Worm (Caenorhabditis elegans): Measurements from ENCODE around the gene adt-1.

adt-1 gene

ce11 chrX:12665799-12666198, 12.8 kb upstream of the adt-1 start:
- TF ChIP-seq ama-1 (optimal IDR thresholded peaks at IDR 0.05), result peak; percentile 71
- TF ChIP-seq ama-1 (GFP tag; optimal IDR thresholded peaks at IDR 0.05), result no peak
- TF ChIP-seq ceh-91 (GFP tag; IDR thresholded peaks at IDR 0.05), result no peak
- TF ChIP-seq ceh-100 (GFP tag; IDR thresholded peaks at IDR 0.05), result no peak
- TF ChIP-seq sptf-2 (GFP tag; optimal IDR thresholded peaks at IDR 0.05), result no peak
- no peak for TF ChIP-seq C06A6.2 (GFP tag; conservative IDR thresholded peaks at IDR 0.05)

ce11 chrX:12667804-12668511, 10.7 kb upstream of the adt-1 start, which contains the start of gene nhr-17:
nhr-17 (minus strand) TSS chrX:12667854.
- TF ChIP-seq B0336.3 (GFP tag; IDR thresholded peaks at IDR 0.05) (no peak), cebp-1 (GFP tag; IDR thresholded peaks at IDR 0.05) (no peak), cebp-1 (tag; optimal IDR thresholded peaks at IDR 0.05) (peak; percentile 56), him-1 (tag; optimal IDR thresholded peaks at IDR 0.05) (no peak), pbrm-1 (GFP tag; IDR thresholded peaks at IDR 0.05) (no peak), xnd-1 (tag; optimal IDR thresholded peaks at IDR 0.05) (no peak), lin-40 (tag; optimal IDR thresholded peaks at IDR 0.05) (peak; percentile 49), nhr-27 (tag; optimal IDR thresholded peaks at IDR 0.05) (no peak), mxl-1 (tag; optimal IDR thresholded peaks at IDR 0.05) (no peak), hsf-1 (GFP tag; IDR thresholded peaks at IDR 0.05) (peak; percentile 79), tbp1 (GFP tag; optimal IDR thresholded peaks at IDR 0.05) (peak; percentile 22), lsy-27 (tag; optimal IDR thresholded peaks at IDR 0.05; ENCODE audit: borderline replicate concordance, insufficient read depth) (no peak), F23B12.7 (tag; optimal IDR thresholded peaks at IDR 0.05; ENCODE audit: insufficient read depth) (peak; percentile 14), nhr-80 (tag; optimal IDR thresholded peaks at IDR 0.05) (peak; percentile 27), T26A5.8 (tag; optimal IDR thresholded peaks at IDR 0.05) (no peak), chd-7 (tag; optimal IDR thresholded peaks at IDR 0.05) (no peak), cebp-2 (GFP tag; IDR thresholded peaks at IDR 0.05) (0 out of 2 replicates have a peak, but pooled peaks have one; percentile 43), F57A8.1 (GFP tag; optimal IDR thresholded peaks at IDR 0.05) (no peak), ztf-26 (tag; optimal IDR thresholded peaks at IDR 0.05) (peak; percentile 34), K11D2.4 (GFP tag; IDR thresholded peaks at IDR 0.05) (peak; percentile 9; the same call in 1 of the 2 replicates), fkh-3 (tag; optimal IDR thresholded peaks at IDR 0.05) (no peak), C06A6.2 (GFP tag; conservative IDR thresholded peaks at IDR 0.05) (no peak), F37B4.10 (GFP tag; IDR thresholded peaks at IDR 0.05) (no peak), dpff-1 (tag; optimal IDR thresholded peaks at IDR 0.05) (no peak), unc-62 (GFP tag; optimal IDR thresholded peaks at IDR 0.05) (no peak)

- TF ChIP-seq pbrm-1 (GFP tag; IDR thresholded peaks at IDR 0.05) (no peak), tbp1 (GFP tag; optimal IDR thresholded peaks at IDR 0.05) (no peak), repo-1 (tag; optimal IDR thresholded peaks at IDR 0.05) (no peak), F22D6.2 (tag; optimal IDR thresholded peaks at IDR 0.05) (no peak)
Measured at ce11 chrX:12668941-12669501, 9.6 kb upstream of the adt-1 start.

ce11 chrX:12670385-12670784, 8.2 kb upstream of the adt-1 start:
- TF ChIP-seq repo-1 (tag; optimal IDR thresholded peaks at IDR 0.05) (peak; percentile 26), mxl-1 (tag; optimal IDR thresholded peaks at IDR 0.05) (no peak), pha-4 (tag; optimal IDR thresholded peaks at IDR 0.05) (no peak), Y53G8AR.9 (GFP tag; conservative IDR thresholded peaks at IDR 0.05) (0 out of 2 replicates have a peak, but pooled peaks have one; percentile 33), F22D6.2 (tag; optimal IDR thresholded peaks at IDR 0.05) (peak; percentile 7), F49E8.2 (tag; optimal IDR thresholded peaks at IDR 0.05; ENCODE audit: insufficient read depth) (no peak), Y95B8A.8 (GFP tag; IDR thresholded peaks at IDR 0.05) (no peak), hmg-20 (GFP tag; IDR thresholded peaks at IDR 0.05) (no peak), chd-7 (tag; optimal IDR thresholded peaks at IDR 0.05) (peak; percentile 25), nfya-2 (GFP tag; IDR thresholded peaks at IDR 0.05) (no peak), K12H6.12 (tag; optimal IDR thresholded peaks at IDR 0.05) (peak; percentile 80), nhr-27 (tag; optimal IDR thresholded peaks at IDR 0.05) (no peak), aptf-3 (GFP tag; IDR thresholded peaks at IDR 0.05) (no peak), madf-3 (GFP tag; IDR thresholded peaks at IDR 0.05) (no peak), somi-1 (GFP tag; optimal IDR thresholded peaks at IDR 0.05) (peak; percentile 65), ztf-26 (tag; optimal IDR thresholded peaks at IDR 0.05) (peak; percentile 7), T07F8.4 (tag; optimal IDR thresholded peaks at IDR 0.05) (no peak), ccch-3 (GFP tag; optimal IDR thresholded peaks at IDR 0.05) (no peak)
